Fruit fly (Drosophila melanogaster): ENCODE measurements around the gene Teh3.
A peak's percentile ranks its signal among the peaks of the same experiment; 100 is the strongest.

Teh3 gene

dm6 chr3L:4186659-4187058, 2.2 kb upstream of the Teh3 start, which contains the start of gene VhaM9.7-c (continued):
- TF ChIP-seq Blimp-1 (GFP tag; optimal IDR thresholded peaks at IDR 0.05) (no peak), CG17359 (tag; optimal IDR thresholded peaks at IDR 0.05) (no peak), Hand (GFP tag; optimal IDR thresholded peaks at IDR 0.05) (no peak), HLHmδ (GFP tag; optimal IDR thresholded peaks at IDR 0.05) (no peak), B-H2 (GFP tag; optimal IDR thresholded peaks at IDR 0.05) (peak; percentile 70), CG3847 (GFP tag; IDR thresholded peaks at IDR 0.05) (peak; percentile 50; the same call in 1 of the 2 replicates), sens (GFP tag) (peak; percentile 78), cad (GFP tag; optimal IDR thresholded peaks at IDR 0.05) (peak; percentile 11), tna (GFP tag; IDR thresholded peaks at IDR 0.05; ENCODE audit: partially characterized antibody) (no peak), Sin3A (optimal IDR thresholded peaks at IDR 0.05) (peak; percentile 22), vfl (GFP tag; optimal IDR thresholded peaks at IDR 0.05) (peak; percentile 44), danr (GFP tag; IDR thresholded peaks at IDR 0.05) (no peak), ssp (GFP tag; IDR thresholded peaks at IDR 0.05) (peak; percentile 17; the same call in 1 of the 2 replicates), Pdp1 (GFP tag; optimal IDR thresholded peaks at IDR 0.05) (peak; percentile 29 to 50), dm (GFP tag; optimal IDR thresholded peaks at IDR 0.05) (peak; percentile 0), Trl (optimal IDR thresholded peaks at IDR 0.05) (no peak), Trl (GFP tag; optimal IDR thresholded peaks at IDR 0.05) (peak; percentile 22), org-1 (GFP tag; optimal IDR thresholded peaks at IDR 0.05) (no peak), ase (GFP tag; IDR thresholded peaks at IDR 0.05) (no peak), eve (GFP tag; optimal IDR thresholded peaks at IDR 0.05) (no peak), CG34224 (GFP tag; IDR thresholded peaks at IDR 0.05; ENCODE audit: partially characterized antibody) (peak; percentile 15; the same call in 1 of the 3 replicates), CG30431 (GFP tag; optimal IDR thresholded peaks at IDR 0.05) (no peak), mirr (GFP tag; optimal IDR thresholded peaks at IDR 0.05) (no peak), slbo (GFP tag; IDR thresholded peaks at IDR 0.05) (peak; percentile 53; the same call in 1 of the 2 replicates), CG32767 (GFP tag; IDR thresholded peaks at IDR 0.05) (no peak), ATbp (GFP tag; optimal IDR thresholded peaks at IDR 0.05) (no peak), CG7963 (GFP tag; IDR thresholded peaks at IDR 0.05; ENCODE audit: partially characterized antibody) (no peak), CG2199 (GFP tag; IDR thresholded peaks at IDR 0.05) (0 out of 3 replicates have a peak, but pooled peaks have one; percentile 2), insv (GFP tag; optimal IDR thresholded peaks at IDR 0.05) (no peak), CG9932 (GFP tag; IDR thresholded peaks at IDR 0.05) (peak; percentile 71), CG11504 (tag; optimal IDR thresholded peaks at IDR 0.05) (no peak), inv (GFP tag; IDR thresholded peaks at IDR 0.05; ENCODE audit: partially characterized antibody) (no peak), CG6175 (GFP tag; IDR thresholded peaks at IDR 0.05) (no peak), Bteb2 (GFP tag; optimal IDR thresholded peaks at IDR 0.05) (peak; percentile 38), sd (tag; optimal IDR thresholded peaks at IDR 0.05) (peak; percentile 42), CG10147 (GFP tag; optimal IDR thresholded peaks at IDR 0.05) (no peak), CG8281 (tag; optimal IDR thresholded peaks at IDR 0.05) (no peak), croc (GFP tag; conservative IDR thresholded peaks at IDR 0.05) (no peak), CG15479 (GFP tag; optimal IDR thresholded peaks at IDR 0.05) (no peak), bcd (GFP tag; optimal IDR thresholded peaks at IDR 0.05) (peak; percentile 17), CG12104 (GFP tag; optimal IDR thresholded peaks at IDR 0.05) (no peak), Mad (GFP tag; optimal IDR thresholded peaks at IDR 0.05) (peak; percentile 11), emc (GFP tag; optimal IDR thresholded peaks at IDR 0.05) (peak; percentile 51), sima (GFP tag; optimal IDR thresholded peaks at IDR 0.05) (no peak), CG13624 (GFP tag; optimal IDR thresholded peaks at IDR 0.05) (peak; percentile 47), ERR (GFP tag; optimal IDR thresholded peaks at IDR 0.05) (peak; percentile 12), hth (optimal IDR thresholded peaks at IDR 0.05) (no peak), Deaf1 (tag; optimal IDR thresholded peaks at IDR 0.05) (no peak), C15 (GFP tag; IDR thresholded peaks at IDR 0.05) (no peak), CG7556 (GFP tag; optimal IDR thresholded peaks at IDR 0.05) (peak; percentile 7), exex (tag; optimal IDR thresholded peaks at IDR 0.05) (no peak), CG15269 (tag; optimal IDR thresholded peaks at IDR 0.05) (no peak)

Measured in whole organism, embryonic.